Fruit fly (Drosophila melanogaster) whole organism, prepupa: ENCODE results near the gene CG33339.

Source experiments
- CG34406 ChIP-seq: fragments of 200-800 bp; sonication (Bioruptor generic); optimal IDR thresholded peaks from 3 replicates; lab custom pipeline; 2016; ENCODE audit warnings: missing biosample characterization, missing genetic modification characterization
- CG6792 ChIP-seq: fragments of 200-800 bp; sonication (Bioruptor generic); optimal IDR thresholded peaks from 3 replicates; lab custom pipeline; 2016; ENCODE audit warnings: missing biosample characterization, missing genetic modification characterization
- Eip93F ChIP-seq: fragments of 200-800 bp; sonication (Bioruptor generic); optimal IDR thresholded peaks from 2 replicates; lab custom pipeline; 2016; ENCODE audit warnings: missing biosample characterization, mild to moderate bottlenecking, missing genetic modification characterization
- Lpt ChIP-seq: fragments of 200-800 bp; sonication (Bioruptor generic); optimal IDR thresholded peaks from 3 replicates; lab custom pipeline; 2016; ENCODE audit warnings: missing biosample characterization, missing genetic modification characterization
- Smox ChIP-seq: fragments of 200-800 bp; sonication (Bioruptor generic); optimal IDR thresholded peaks from 3 replicates; lab custom pipeline; 2016; ENCODE audit warnings: missing biosample characterization, missing genetic modification characterization
- Sox14 ChIP-seq: fragments of 200-800 bp; sonication (Bioruptor generic); optimal IDR thresholded peaks from 3 replicates; lab custom pipeline; 2016; ENCODE audit warnings: missing biosample characterization, missing genetic modification characterization
- esn ChIP-seq: fragments of 200-800 bp; sonication (Bioruptor generic); optimal IDR thresholded peaks from 2 replicates; lab custom pipeline; 2016; ENCODE audit warnings: missing biosample characterization, mild to moderate bottlenecking, missing genetic modification characterization, moderate library complexity
- fd85E ChIP-seq: fragments of 200-800 bp; sonication (Bioruptor generic); optimal IDR thresholded peaks from 3 replicates; lab custom pipeline; 2016; ENCODE audit warnings: missing biosample characterization, missing genetic modification characterization
- spab ChIP-seq: fragments of 200-800 bp; sonication (Bioruptor generic); optimal IDR thresholded peaks from 2 replicates; lab custom pipeline; 2017; ENCODE audit warnings: missing biosample characterization, mild to moderate bottlenecking, missing genetic modification characterization, missing genetic modification reagents

DNA sequence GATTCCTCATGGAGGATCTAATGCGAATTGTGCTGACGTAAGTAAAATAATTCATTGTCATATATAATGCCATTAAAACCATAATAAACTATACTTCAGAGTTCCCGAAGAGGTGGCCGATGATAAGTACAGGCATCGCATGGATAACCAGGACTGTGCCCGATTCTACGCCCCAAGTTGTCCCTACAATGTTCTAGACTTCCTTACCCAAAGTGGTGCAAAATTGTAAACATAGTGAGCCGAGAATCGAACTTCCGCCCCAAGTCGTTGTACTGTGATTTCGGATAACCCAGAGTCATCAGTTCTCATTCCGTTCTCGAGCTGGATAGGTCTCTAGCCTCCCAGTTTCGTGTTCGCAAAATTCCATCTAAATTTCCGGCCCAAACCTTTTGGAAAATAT is 1.2 kb downstream of the CG33339 start, which contains the start of gene CG33340:
- TF ChIP-seq CG6792 (GFP tag; lab: Kevin White, UChicago) (no peak), spab (GFP tag; lab: Kevin White, UChicago) (no peak), Lpt (GFP tag; lab: Kevin White, UChicago) (no peak), CG34406 (GFP tag; lab: Kevin White, UChicago) (no peak), Eip93F (GFP tag; lab: Kevin White, UChicago) (no peak), Sox14 (no peak), esn (GFP tag; lab: Kevin White, UChicago) (no peak), Smox (no peak), fd85E (GFP tag; lab: Kevin White, UChicago) (no peak)
